Worm (Caenorhabditis elegans): ENCODE results near the gene srxa-13.

DNA sequence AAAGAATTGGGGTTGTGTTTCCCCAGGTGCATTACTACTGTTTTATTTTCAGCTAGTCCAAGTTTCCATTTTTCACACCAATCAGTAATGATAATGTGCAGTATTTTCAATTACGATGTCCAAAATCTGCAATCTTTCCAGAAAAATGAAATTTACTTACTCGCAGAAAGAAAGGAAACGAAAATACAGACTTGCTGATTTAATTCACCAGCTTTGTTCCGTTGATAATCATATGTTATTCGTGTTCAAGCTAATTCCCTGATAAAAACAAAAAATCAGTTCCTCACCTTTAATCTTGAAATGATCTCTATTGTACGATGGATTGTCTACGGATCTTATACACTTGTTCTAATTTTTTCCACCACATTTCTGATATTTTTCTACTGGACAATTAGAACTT lies 5.8 kb upstream of the srxa-13 start, which contains the start of gene srxa-11:
- no peak for TF ChIP-seq elt-2 (tag; optimal IDR thresholded peaks at IDR 0.05)
- TF ChIP-seq lin-15B (tag; optimal IDR thresholded peaks at IDR 0.05), result no peak
- TF ChIP-seq sea-2 (GFP tag; optimal IDR thresholded peaks at IDR 0.05), result no peak
- TF ChIP-seq nhr-76 (tag; optimal IDR thresholded peaks at IDR 0.05), result no peak
- TF ChIP-seq nhr-25 (tag; optimal IDR thresholded peaks at IDR 0.05), result no peak
- no peak for TF ChIP-seq ama-1 (optimal IDR thresholded peaks at IDR 0.05)
- TF ChIP-seq elt-3 (tag; optimal IDR thresholded peaks at IDR 0.05), result no peak

All from whole organism, L3 larva.